Worm (Caenorhabditis elegans): ENCODE results near the gene mpk-2.

- TF ChIP-seq scrt-1 (GFP tag; IDR thresholded peaks at IDR 0.05) (no peak), tra-4 (tag; optimal IDR thresholded peaks at IDR 0.05) (no peak), sea-1 (GFP tag; conservative IDR thresholded peaks at IDR 0.05) (no peak), ama-1 (optimal IDR thresholded peaks at IDR 0.05) (no peak), tbx-11 (GFP tag; IDR thresholded peaks at IDR 0.05) (no peak), ceh-36 (tag; optimal IDR thresholded peaks at IDR 0.05) (no peak), flt-1 (GFP tag; IDR thresholded peaks at IDR 0.05) (no peak), F13C5.2 (tag; optimal IDR thresholded peaks at IDR 0.05) (no peak), ets-7 (tag; optimal IDR thresholded peaks at IDR 0.05) (no peak)
Observed at ce11 chrII:5066967-5067366, 37.0 kb upstream of the mpk-2 start.
